Worm (Caenorhabditis elegans): ENCODE results near the gene clc-19.

clc-19 gene

ce11 chrIII:845485-845884, 27.9 kb downstream of the clc-19 start, which contains the start of gene K02F3.2 (continued):
- TF ChIP-seq ceh-82 (tag; optimal IDR thresholded peaks at IDR 0.05) (peak in 1 of 3 experiments; percentile 25), ceh-90 (tag; optimal IDR thresholded peaks at IDR 0.05) (peak; percentile 11), fos-1 (tag; optimal IDR thresholded peaks at IDR 0.05) (peak; percentile 11), nhr-237 (tag; optimal IDR thresholded peaks at IDR 0.05) (no peak), xbp-1 (tag; optimal IDR thresholded peaks at IDR 0.05) (peak; percentile 19), snpc-4 (tag; optimal IDR thresholded peaks at IDR 0.05) (no peak), nhr-11 (tag; optimal IDR thresholded peaks at IDR 0.05) (no peak), C16A3.4 (tag; optimal IDR thresholded peaks at IDR 0.05) (peak; percentile 59), elt-2 (tag; optimal IDR thresholded peaks at IDR 0.05) (peak; percentile 78), unc-98 (GFP tag; IDR thresholded peaks at IDR 0.05) (no peak), efl-3 (GFP tag; optimal IDR thresholded peaks at IDR 0.05) (no peak), nhr-12 (tag; optimal IDR thresholded peaks at IDR 0.05) (no peak), C34B4.2 (tag; optimal IDR thresholded peaks at IDR 0.05) (no peak), nhr-19 (GFP tag; conservative IDR thresholded peaks at IDR 0.05) (peak; percentile 69), sox-4 (tag; optimal IDR thresholded peaks at IDR 0.05) (peak; percentile 35), mef-2 (tag; optimal IDR thresholded peaks at IDR 0.05) (no peak), fkh-10 (GFP tag; optimal IDR thresholded peaks at IDR 0.05) (no peak), nhr-20 (tag; optimal IDR thresholded peaks at IDR 0.05) (peak; percentile 64), swsn-7 (tag; optimal IDR thresholded peaks at IDR 0.05) (peak; percentile 43), rnt-1 (tag; optimal IDR thresholded peaks at IDR 0.05) (no peak), snu-23 (GFP tag; optimal IDR thresholded peaks at IDR 0.05) (peak; percentile 69), vab-15 (tag; optimal IDR thresholded peaks at IDR 0.05) (no peak), lsy-2 (tag; optimal IDR thresholded peaks at IDR 0.05) (peak; percentile 40 to 70), dpl-1 (GFP tag; optimal IDR thresholded peaks at IDR 0.05) (peak; percentile 85 to 91 (median 89)), ceh-88 (GFP tag; IDR thresholded peaks at IDR 0.05) (no peak), elt-3 (tag; optimal IDR thresholded peaks at IDR 0.05) (peak in 2 of 6 experiments; percentile 32 to 84), hlh-4 (tag; optimal IDR thresholded peaks at IDR 0.05) (no peak), egl-13 (tag; optimal IDR thresholded peaks at IDR 0.05) (no peak), irx-1 (tag; optimal IDR thresholded peaks at IDR 0.05) (no peak), lin-39 (tag; optimal IDR thresholded peaks at IDR 0.05) (no peak), sup-37 (GFP tag; optimal IDR thresholded peaks at IDR 0.05) (no peak), aly-2 (tag; optimal IDR thresholded peaks at IDR 0.05) (no peak), pax-3 (tag; optimal IDR thresholded peaks at IDR 0.05) (no peak), ces-1 (GFP tag; optimal IDR thresholded peaks at IDR 0.05) (no peak)

ce11 chrIII:844577-844976, 28.8 kb downstream of the clc-19 start:
- TF ChIP-seq ama-1 (optimal IDR thresholded peaks at IDR 0.05): no peak
- TF ChIP-seq efl-1 (optimal IDR thresholded peaks at IDR 0.05): no peak
- peak in 1 of 2 experiments; percentile 92 for TF ChIP-seq efl-1 (GFP tag; optimal IDR thresholded peaks at IDR 0.05 in 1 of 2)
- no peak for TF ChIP-seq ets-5 (GFP tag; IDR thresholded peaks at IDR 0.05)
- TF ChIP-seq aha-1 (tag; optimal IDR thresholded peaks at IDR 0.05): no peak
- peak in 1 of 2 experiments; percentile 4 for TF ChIP-seq lsy-2 (tag; optimal IDR thresholded peaks at IDR 0.05)
- no peak for TF ChIP-seq swsn-7 (tag; optimal IDR thresholded peaks at IDR 0.05)
- TF ChIP-seq unc-86 (tag; optimal IDR thresholded peaks at IDR 0.05): no peak
- peak; percentile 39 for TF ChIP-seq rnt-1 (tag; optimal IDR thresholded peaks at IDR 0.05)
- TF ChIP-seq grh-1 (GFP tag; IDR thresholded peaks at IDR 0.05): no peak
- no peak for TF ChIP-seq isw-1 (GFP tag; IDR thresholded peaks at IDR 0.05)
- TF ChIP-seq lin-14 (GFP tag; optimal IDR thresholded peaks at IDR 0.05): no peak
- no peak for TF ChIP-seq lir-3 (tag; optimal IDR thresholded peaks at IDR 0.05; ENCODE audit: poor library complexity)
